Worm (Caenorhabditis elegans) whole organism, L4 larva: ENCODE results near the gene T05B4.8.

Experiments used
- Y5F2A.4 ChIP-seq: fragments of 200-800 bp; sonication (Bioruptor generic); optimal IDR thresholded peaks from 2 replicates; lab custom pipeline; 2018; ENCODE audit warnings: mild to moderate bottlenecking, missing genetic modification characterization, missing compliant biosample characterization
- attf-4 ChIP-seq: sonication (generic microtip); optimal IDR thresholded peaks from 3 replicates; lab custom pipeline; 2017; ENCODE audit warnings: missing biosample characterization, missing genetic modification characterization
- jun-1 ChIP-seq: fragments of 150-350 bp; optimal IDR thresholded peaks from 2 replicates; lab custom pipeline; 2014; ENCODE audit warnings: missing biosample characterization, missing genetic modification reagents, missing genetic modification characterization
- lin-1 ChIP-seq: fragments of 200-800 bp; sonication (Bioruptor generic); IDR thresholded peaks from 2 replicates; pipeline ENCODE4 v1.3.6; 2022; ENCODE audit warnings: missing genetic modification reagents, missing genetic modification characterization, missing compliant biosample characterization
- lir-3 ChIP-seq: sonication (generic microtip); optimal IDR thresholded peaks from 2 replicates; lab custom pipeline; 2016; ENCODE audit warnings: mild to moderate bottlenecking, missing genetic modification characterization, missing compliant biosample characterization
- madf-5 ChIP-seq, 2 experiments: fragments of 200-800 bp; sonication (Bioruptor generic); IDR thresholded peaks; 2 replicates each; pipeline ENCODE4 v1.3.6; 2022; ENCODE audit warnings: missing compliant biosample characterization in 2 of 2, missing genetic modification characterization in 2 of 2
- mdl-1 ChIP-seq, 2 experiments: fragments of 150-350 bp in 1 of 2; sonication (generic microtip) in 1 of 2; optimal IDR thresholded peaks; 2 replicates each; lab custom pipeline; 2014 to 2017; ENCODE audit warnings: missing biosample characterization in 2 of 2, missing genetic modification characterization in 2 of 2
- nhr-10 ChIP-seq: fragments of 150-350 bp; optimal IDR thresholded peaks from 2 replicates; lab custom pipeline; 2014; ENCODE audit warnings: missing biosample characterization, missing genetic modification characterization
- nhr-11 ChIP-seq: fragments of 150-350 bp; optimal IDR thresholded peaks from 2 replicates; lab custom pipeline; 2014; ENCODE audit warnings: missing biosample characterization, missing genetic modification characterization
- pha-4 ChIP-seq, 2 experiments: fragments of 150-350 bp in 1 of 2; fragments of 200-800 bp in 1 of 2; sonication (Bioruptor generic) in 1 of 2; IDR thresholded peaks in 1 of 2; optimal IDR thresholded peaks in 1 of 2; 2 replicates each; pipeline versions ENCODE4 v1.3.6 to Lab custom; 2014 to 2022; ENCODE audit warnings: missing genetic modification characterization in 2 of 2, missing genetic modification reagents in 2 of 2, missing biosample characterization in 1 of 2, missing compliant biosample characterization in 1 of 2
- pqm-1 ChIP-seq: sonication (generic microtip); optimal IDR thresholded peaks from 2 replicates; lab custom pipeline; 2017; ENCODE audit warnings: missing biosample characterization, missing genetic modification characterization
- snpc-4 ChIP-seq: fragments of 150-350 bp; optimal IDR thresholded peaks from 2 replicates; lab custom pipeline; 2014; ENCODE audit warnings: missing biosample characterization, missing genetic modification characterization
- zip-11 ChIP-seq: fragments of 200-800 bp; sonication (Bioruptor generic); IDR thresholded peaks from 2 replicates; pipeline ENCODE4 v1.3.6; 2022; ENCODE audit warnings: missing genetic modification characterization, missing compliant biosample characterization
- ztf-7 ChIP-seq: fragments of 150-350 bp; optimal IDR thresholded peaks from 2 replicates; lab custom pipeline; 2014; ENCODE audit warnings: missing biosample characterization, missing genetic modification characterization

DNA sequence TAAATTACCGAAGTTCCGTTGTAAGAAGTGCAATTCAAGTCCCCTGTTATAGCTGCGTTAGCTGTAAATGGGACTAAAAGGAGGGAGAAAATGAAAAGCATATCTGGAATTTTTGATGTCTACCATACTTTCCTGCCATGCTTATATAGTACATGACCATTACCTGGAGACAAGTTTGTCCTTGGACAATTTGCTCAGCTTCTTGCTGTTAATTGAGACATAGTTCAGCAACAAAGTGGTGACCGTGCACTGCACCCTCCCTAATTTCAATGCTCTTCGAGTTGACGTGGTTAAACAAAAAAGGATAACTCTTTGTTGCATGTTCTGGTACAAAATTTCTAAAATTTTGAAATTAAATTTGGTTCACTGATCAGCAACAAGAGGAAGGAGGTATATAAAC, 11.5 kb upstream of the T05B4.8 start, which contains the start of gene T05B4.13:
- TF ChIP-seq nhr-11 (tag; lab: Kevin White, UChicago) (no peak), mdl-1 (tag; optimal IDR thresholded peaks at IDR 0.05; lab: Kevin White, UChicago) (no peak), Y5F2A.4 (GFP tag; lab: Kevin White, UChicago) (no peak), attf-4 (tag; lab: Kevin White, UChicago) (no peak), pqm-1 (no peak), pha-4 (GFP tag; IDR thresholded peaks at IDR 0.05; lab: Robert Waterston, UW) (no peak), pha-4 (tag; optimal IDR thresholded peaks at IDR 0.05; lab: Kevin White, UChicago) (no peak), ztf-7 (no peak), snpc-4 (tag; lab: Kevin White, UChicago) (no peak), jun-1 (no peak), lir-3 (tag; lab: Kevin White, UChicago) (no peak), madf-5 (GFP tag; IDR thresholded peaks at IDR 0.05; lab: Robert Waterston, UW) (no peak), zip-11 (GFP tag; lab: Robert Waterston, UW) (no peak), nhr-10 (no peak), lin-1 (no peak)
